Fruit fly (Drosophila melanogaster): ENCODE results near the gene CG10154.

The CG10154 gene

DNA sequence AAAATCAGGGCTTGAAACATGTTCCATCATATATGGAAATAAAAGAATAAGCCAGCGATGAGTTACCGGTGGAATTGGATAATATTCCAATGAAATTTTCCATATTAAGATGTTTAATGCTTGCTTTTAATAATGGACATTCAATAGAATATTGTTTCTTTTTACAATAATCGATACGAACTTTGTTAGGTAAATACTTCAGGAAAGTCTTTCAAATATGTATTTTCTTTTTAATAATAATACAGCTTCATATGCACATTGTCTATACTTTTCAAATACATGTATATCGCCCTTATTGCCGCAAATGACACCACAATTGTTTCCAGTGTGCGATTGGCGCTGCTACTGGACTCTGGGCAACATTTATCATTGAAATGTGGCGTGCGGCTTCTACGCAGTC, 30.1 kb downstream of the CG10154 start:
- no peak for TF ChIP-seq CG32264 (GFP tag; optimal IDR thresholded peaks at IDR 0.05)
- TF ChIP-seq foxo (GFP tag; optimal IDR thresholded peaks at IDR 0.05) = peak in 1 of 2 experiments; percentile 33
- TF ChIP-seq Sp1 (GFP tag; optimal IDR thresholded peaks at IDR 0.05) = peak; percentile 12
- peak; percentile 13 for TF ChIP-seq ey (GFP tag; optimal IDR thresholded peaks at IDR 0.05)
- peak; percentile 36 for TF ChIP-seq fru (GFP tag; optimal IDR thresholded peaks at IDR 0.05)
- TF ChIP-seq woc (GFP tag; optimal IDR thresholded peaks at IDR 0.05) = peak; percentile 16
- TF ChIP-seq HLH106 (tag; optimal IDR thresholded peaks at IDR 0.05) = peak; percentile 2
- peak; percentile 33 for TF ChIP-seq h (GFP tag; optimal IDR thresholded peaks at IDR 0.05)
- TF ChIP-seq br (GFP tag; optimal IDR thresholded peaks at IDR 0.05) = peak; percentile 14
- TF ChIP-seq Hr78 (GFP tag; optimal IDR thresholded peaks at IDR 0.05) = no peak

DNA sequence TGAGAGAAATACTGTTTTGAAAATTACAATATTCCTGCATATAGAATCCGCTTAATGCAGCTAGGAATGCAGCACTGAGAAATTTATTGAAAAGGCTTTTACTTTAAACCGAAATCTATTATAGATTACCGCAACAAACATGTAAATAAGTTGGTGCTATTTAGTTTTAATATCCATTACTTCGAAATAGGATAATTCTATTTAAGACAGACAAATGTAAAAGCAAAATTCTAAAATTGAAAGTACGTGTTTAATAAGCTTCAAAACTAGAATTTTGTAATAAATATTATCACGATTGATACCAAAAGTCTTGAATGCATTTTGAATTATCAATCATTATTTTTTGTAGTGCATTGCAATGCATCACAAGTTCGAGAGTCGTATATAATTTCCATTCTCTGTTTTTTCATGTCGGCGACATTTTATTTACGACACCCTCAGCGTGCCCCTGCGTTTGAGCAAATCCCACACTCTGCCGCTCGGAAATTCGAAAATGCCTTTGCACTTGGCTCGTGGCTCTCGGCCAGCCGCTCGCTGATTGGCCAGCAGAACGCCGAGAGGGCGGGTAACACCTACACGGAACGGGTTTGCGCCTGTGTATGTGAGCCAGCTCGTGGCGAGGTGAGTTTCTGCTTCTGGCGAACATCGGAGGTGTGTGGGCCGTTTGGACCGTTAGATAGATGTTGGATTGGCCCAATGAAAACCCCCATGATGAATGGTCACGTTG, 33.6 kb downstream of the CG10154 start:
- TF ChIP-seq usp (GFP tag; optimal IDR thresholded peaks at IDR 0.05) = no peak
- TF ChIP-seq Hr78 (GFP tag; optimal IDR thresholded peaks at IDR 0.05) = no peak
- TF ChIP-seq Dfd (GFP tag; optimal IDR thresholded peaks at IDR 0.05) = no peak
- no peak for TF ChIP-seq CrebA (GFP tag; optimal IDR thresholded peaks at IDR 0.05; ENCODE audit: borderline replicate concordance)
- TF ChIP-seq dl (GFP tag; optimal IDR thresholded peaks at IDR 0.05; ENCODE audit: insufficient read depth in 1 of 2, partially characterized antibody in 2 of 2) = no peak
- no peak for TF ChIP-seq N (GFP tag; optimal IDR thresholded peaks at IDR 0.05)
- no peak for TF ChIP-seq Dif (GFP tag; optimal IDR thresholded peaks at IDR 0.05; ENCODE audit: partially characterized antibody)
- TF ChIP-seq OdsH (GFP tag; optimal IDR thresholded peaks at IDR 0.05) = no peak
- TF ChIP-seq pan (optimal IDR thresholded peaks at IDR 0.05) = no peak
- TF ChIP-seq brk (GFP tag; optimal IDR thresholded peaks at IDR 0.05) = no peak
- TF ChIP-seq Myc (optimal IDR thresholded peaks at IDR 0.05) = no peak

DNA sequence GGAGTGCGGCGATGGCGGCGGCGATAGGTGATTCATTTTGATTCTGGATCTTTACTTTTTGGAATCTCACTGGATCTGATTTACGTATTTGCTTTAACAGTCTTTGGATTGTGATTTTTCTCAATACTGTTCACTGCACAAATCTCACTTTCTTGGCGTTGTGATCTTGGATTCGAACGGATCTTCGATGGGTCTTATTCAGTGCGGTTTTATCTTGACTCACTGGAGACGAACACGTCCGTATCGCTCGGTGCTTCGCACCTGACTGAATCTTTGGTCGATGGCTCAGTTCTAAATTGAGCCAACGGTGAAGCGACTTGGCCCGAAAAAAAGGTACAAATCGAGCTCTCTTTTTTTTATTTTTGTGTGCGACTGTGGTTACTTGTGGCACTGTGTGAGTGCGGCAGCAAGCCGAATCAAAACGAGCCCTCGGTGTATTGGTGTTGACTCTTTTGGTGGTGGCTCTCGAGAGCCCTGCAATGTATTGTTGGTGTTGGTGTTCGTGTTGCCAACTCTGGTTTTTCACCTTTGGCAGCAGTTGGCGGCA, 36.0 kb downstream of the CG10154 start, which contains the start of gene sens:
Gene sens, minus strand, starts transcription at position 254 of the 547 bp plus-strand sequence.
- TF ChIP-seq Myc (optimal IDR thresholded peaks at IDR 0.05) (no peak), dsf (GFP tag; optimal IDR thresholded peaks at IDR 0.05; ENCODE audit: borderline replicate concordance) (no peak), Jra (GFP tag; optimal IDR thresholded peaks at IDR 0.05) (peak; percentile 38), OdsH (GFP tag; optimal IDR thresholded peaks at IDR 0.05) (no peak), Abd-B (GFP tag; optimal IDR thresholded peaks at IDR 0.05) (no peak), usp (GFP tag; optimal IDR thresholded peaks at IDR 0.05) (no peak), psq (GFP tag; optimal IDR thresholded peaks at IDR 0.05) (no peak), foxo (GFP tag; optimal IDR thresholded peaks at IDR 0.05) (no peak), woc (GFP tag; optimal IDR thresholded peaks at IDR 0.05) (no peak), jim (GFP tag; optimal IDR thresholded peaks at IDR 0.05) (peak; percentile 35), CG32264 (GFP tag; optimal IDR thresholded peaks at IDR 0.05) (no peak), HLH106 (tag; optimal IDR thresholded peaks at IDR 0.05) (no peak), br (GFP tag; optimal IDR thresholded peaks at IDR 0.05) (no peak), Mio (GFP tag; optimal IDR thresholded peaks at IDR 0.05) (no peak), Dif (GFP tag; optimal IDR thresholded peaks at IDR 0.05; ENCODE audit: partially characterized antibody) (no peak), Vsx2 (GFP tag; optimal IDR thresholded peaks at IDR 0.05; ENCODE audit: partially characterized antibody) (no peak), CrebA (GFP tag; optimal IDR thresholded peaks at IDR 0.05; ENCODE audit: borderline replicate concordance) (no peak), brk (GFP tag; optimal IDR thresholded peaks at IDR 0.05) (no peak), tai (GFP tag; optimal IDR thresholded peaks at IDR 0.05) (no peak), ey (GFP tag; optimal IDR thresholded peaks at IDR 0.05) (no peak), Sp1 (GFP tag; optimal IDR thresholded peaks at IDR 0.05) (peak; percentile 32), Hr78 (GFP tag; optimal IDR thresholded peaks at IDR 0.05) (no peak), GATAd (GFP tag; optimal IDR thresholded peaks at IDR 0.05) (no peak)

DNA sequence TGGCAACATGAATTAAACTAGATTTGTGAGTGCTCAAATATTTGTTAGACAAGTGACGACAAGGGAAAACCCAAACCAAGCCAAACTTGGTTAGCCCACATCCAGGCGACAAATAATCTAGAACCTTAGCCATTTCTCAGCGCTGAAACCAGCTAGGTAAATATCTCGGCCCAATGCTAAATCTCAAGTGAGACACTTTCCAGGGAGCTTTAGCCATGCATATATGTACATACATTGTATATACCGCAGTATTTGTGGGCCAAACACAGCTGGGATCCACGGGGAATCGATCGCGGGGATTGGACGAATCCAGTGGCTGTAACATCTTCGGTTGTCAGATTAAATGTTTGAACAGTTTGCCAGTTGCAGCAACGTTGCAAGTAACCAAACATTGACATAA, 39.3 kb downstream of the CG10154 start:
- TF ChIP-seq sage (GFP tag; optimal IDR thresholded peaks at IDR 0.05) = no peak
- no peak for TF ChIP-seq Hr83 (GFP tag; optimal IDR thresholded peaks at IDR 0.05; ENCODE audit: poor library complexity, severe bottlenecking)
- no peak for TF ChIP-seq ey (GFP tag; optimal IDR thresholded peaks at IDR 0.05)
- no peak for TF ChIP-seq brk (GFP tag; optimal IDR thresholded peaks at IDR 0.05)
- no peak for TF ChIP-seq psq (GFP tag; optimal IDR thresholded peaks at IDR 0.05)
- TF ChIP-seq Vsx2 (GFP tag; optimal IDR thresholded peaks at IDR 0.05; ENCODE audit: partially characterized antibody) = no peak
- TF ChIP-seq Dif (GFP tag; optimal IDR thresholded peaks at IDR 0.05; ENCODE audit: partially characterized antibody) = no peak
- TF ChIP-seq Abd-B (GFP tag; optimal IDR thresholded peaks at IDR 0.05) = no peak

All from whole organism, wandering third instar larva.